Worm (Caenorhabditis elegans) whole organism, L1 larva: Measurements from ENCODE around the gene eif-2D.

ENCODE experiments used
- aha-1 ChIP-seq: fragments of 150-350 bp; optimal IDR thresholded peaks from 2 replicates; lab custom pipeline; 2014; ENCODE audit warnings: missing biosample characterization, missing genetic modification characterization
- elt-3 ChIP-seq, 6 experiments: fragments of 150-350 bp in 1 of 6; sonication (generic microtip); optimal IDR thresholded peaks; 2 replicates each; lab custom pipeline; 2017 to 2018; ENCODE audit warnings: missing biosample characterization in 6 of 6, missing genetic modification characterization in 6 of 6, inconsistent platforms in 1 of 6
- fkh-4 ChIP-seq: sonication (generic microtip); optimal IDR thresholded peaks from 2 replicates; lab custom pipeline; 2016; ENCODE audit warnings: missing compliant biosample characterization, missing genetic modification characterization, borderline replicate concordance
- lir-3 ChIP-seq: sonication (generic microtip); optimal IDR thresholded peaks from 2 replicates; lab custom pipeline; 2016; ENCODE audit warnings: mild to moderate bottlenecking, missing genetic modification characterization, moderate library complexity, missing compliant biosample characterization; ENCODE audit not compliant: poor library complexity
- lsy-2 ChIP-seq, 2 experiments: fragments of 150-350 bp; optimal IDR thresholded peaks; 2 replicates each; lab custom pipeline; 2014; ENCODE audit warnings: missing biosample characterization in 2 of 2, missing genetic modification characterization in 2 of 2
- mep-1 ChIP-seq: fragments of 150-350 bp; optimal IDR thresholded peaks from 2 replicates; lab custom pipeline; 2014; ENCODE audit warnings: missing biosample characterization, missing genetic modification characterization
- nhr-11 ChIP-seq: fragments of 150-350 bp; optimal IDR thresholded peaks from 2 replicates; lab custom pipeline; 2014; ENCODE audit warnings: missing biosample characterization, missing genetic modification characterization
- nhr-237 ChIP-seq: fragments of 150-350 bp; optimal IDR thresholded peaks from 2 replicates; lab custom pipeline; 2014; ENCODE audit warnings: missing biosample characterization, missing genetic modification characterization
- nhr-47 ChIP-seq: sonication (generic microtip); optimal IDR thresholded peaks from 2 replicates; lab custom pipeline; 2016; ENCODE audit warnings: mild to moderate bottlenecking, missing genetic modification characterization, moderate library complexity, missing compliant biosample characterization
- nhr-71 ChIP-seq: sonication (generic microtip); optimal IDR thresholded peaks from 2 replicates; lab custom pipeline; 2016; ENCODE audit warnings: mild to moderate bottlenecking, missing genetic modification characterization, moderate library complexity, missing compliant biosample characterization
- nhr-76 ChIP-seq: sonication (generic microtip); optimal IDR thresholded peaks from 2 replicates; lab custom pipeline; 2017; ENCODE audit warnings: missing biosample characterization, missing genetic modification characterization
- snpc-4 ChIP-seq: fragments of 150-350 bp; optimal IDR thresholded peaks from 2 replicates; lab custom pipeline; 2014; ENCODE audit warnings: missing biosample characterization, missing genetic modification characterization
- unc-130 ChIP-seq: fragments of 150-350 bp; optimal IDR thresholded peaks from 2 replicates; lab custom pipeline; 2017; ENCODE audit warnings: missing biosample characterization, missing genetic modification characterization, inconsistent platforms
- unc-98 ChIP-seq: fragments of 200-800 bp; sonication (Bioruptor generic); IDR thresholded peaks from 2 replicates; pipeline ENCODE4 v1.3.6; 2022; ENCODE audit warnings: missing genetic modification characterization, missing compliant biosample characterization

ce11 chrII:5642110-5642509 lies 49.4 kb upstream of the eif-2D start:
- TF ChIP-seq fkh-4 (tag; lab: Kevin White, UChicago) = no peak
- TF ChIP-seq aha-1 (tag; lab: Kevin White, UChicago) = no peak
- TF ChIP-seq nhr-47 (tag; lab: Kevin White, UChicago) = no peak
- TF ChIP-seq unc-98 (GFP tag; lab: Robert Waterston, UW) = no peak
- no peak for TF ChIP-seq nhr-11 (tag; lab: Kevin White, UChicago)
- no peak for TF ChIP-seq lir-3 (tag; lab: Kevin White, UChicago)
- no peak for TF ChIP-seq lsy-2 (tag; optimal IDR thresholded peaks at IDR 0.05; lab: Kevin White, UChicago)
- no peak for TF ChIP-seq nhr-76 (tag; lab: Kevin White, UChicago)
- no peak for TF ChIP-seq mep-1
- TF ChIP-seq unc-130 (tag; lab: Kevin White, UChicago) = no peak
- no peak for TF ChIP-seq nhr-71 (tag; lab: Kevin White, UChicago)
- no peak for TF ChIP-seq nhr-237 (tag; lab: Kevin White, UChicago)
- no peak for TF ChIP-seq elt-3 (tag; optimal IDR thresholded peaks at IDR 0.05; lab: Kevin White, UChicago)
- TF ChIP-seq snpc-4 (tag; lab: Kevin White, UChicago) = no peak
